Fruit fly (Drosophila melanogaster) whole organism, embryonic: ENCODE results near the gene CG16904.

ENCODE experiments used
- Atf-2 ChIP-seq: fragments of 200-800 bp; sonication (Bioruptor generic); optimal IDR thresholded peaks from 2 replicates; lab custom pipeline; 2016; ENCODE audit warnings: missing biosample characterization, missing genetic modification characterization
- CG10959 ChIP-seq: fragments of 200-800 bp; sonication (Bioruptor generic); IDR thresholded peaks from 2 replicates; pipeline ENCODE4 v1.3.6; 2022; ENCODE audit warnings: missing biosample characterization, missing genetic modification characterization
- CG11085 ChIP-seq: fragments of 200-800 bp; sonication (Bioruptor generic); IDR thresholded peaks from 2 replicates; pipeline ENCODE4 v1.3.6; 2022; ENCODE audit warnings: missing biosample characterization, missing genetic modification characterization
- CG11398 ChIP-seq: fragments of 200-800 bp; sonication (Bioruptor generic); optimal IDR thresholded peaks from 2 replicates; lab custom pipeline; 2016; ENCODE audit warnings: missing biosample characterization, missing genetic modification characterization
- CG11696 ChIP-seq: fragments of 200-800 bp; sonication (Bioruptor generic); IDR thresholded peaks from 2 replicates; pipeline ENCODE4 v1.3.6; 2022; ENCODE audit warnings: missing biosample characterization, missing genetic modification characterization
- CG12219 ChIP-seq: fragments of 200-800 bp; sonication (Bioruptor generic); optimal IDR thresholded peaks from 3 replicates; lab custom pipeline; 2018; ENCODE audit warnings: missing biosample characterization, mild to moderate bottlenecking, missing genetic modification characterization
- CG13287 ChIP-seq: fragments of 200-800 bp; sonication (Bioruptor generic); IDR thresholded peaks from 2 replicates; pipeline ENCODE4 v1.3.6; 2022; ENCODE audit warnings: missing biosample characterization, missing genetic modification characterization; ENCODE audit not compliant: partially characterized antibody
- CG14014 ChIP-seq: fragments of 200-800 bp; sonication (Bioruptor generic); IDR thresholded peaks from 2 replicates; pipeline ENCODE4 v1.3.6; 2022; ENCODE audit warnings: missing biosample characterization, missing genetic modification characterization
- CG17612 ChIP-seq: fragments of 200-800 bp; sonication (Bioruptor generic); IDR thresholded peaks from 2 replicates; pipeline ENCODE4 v1.3.6; 2022; ENCODE audit warnings: missing biosample characterization, missing genetic modification characterization
- CG3407 ChIP-seq: fragments of 200-800 bp; sonication (Bioruptor generic); optimal IDR thresholded peaks from 2 replicates; lab custom pipeline; 2018; ENCODE audit warnings: missing biosample characterization, mild to moderate bottlenecking, missing genetic modification characterization
- CG42726 ChIP-seq: fragments of 200-800 bp; sonication (Bioruptor generic); IDR thresholded peaks from 2 replicates; pipeline ENCODE4 v1.3.6; 2022; ENCODE audit warnings: missing biosample characterization, missing genetic modification characterization; ENCODE audit not compliant: partially characterized antibody
- CG4404 ChIP-seq: fragments of 200-800 bp; sonication (Bioruptor generic); IDR thresholded peaks from 2 replicates; pipeline ENCODE4 v1.3.6; 2022; ENCODE audit warnings: missing biosample characterization, missing genetic modification characterization
- CG4730 ChIP-seq: fragments of 200-800 bp; sonication (Bioruptor generic); IDR thresholded peaks from 2 replicates; pipeline ENCODE4 v1.3.6; 2022; ENCODE audit warnings: missing biosample characterization, missing genetic modification characterization
- CG6689 ChIP-seq: fragments of 200-800 bp; sonication (Bioruptor generic); IDR thresholded peaks from 2 replicates; pipeline ENCODE4 v1.3.6; 2022; ENCODE audit warnings: missing biosample characterization, missing genetic modification characterization
- CG6791 ChIP-seq: fragments of 200-800 bp; sonication (Bioruptor generic); IDR thresholded peaks from 3 replicates; pipeline ENCODE4 v1.3.6; 2022; ENCODE audit warnings: missing biosample characterization, missing genetic modification characterization; ENCODE audit not compliant: partially characterized antibody
- CG7357 ChIP-seq: fragments of 200-800 bp; sonication (Bioruptor generic); IDR thresholded peaks from 3 replicates; pipeline ENCODE4 v1.3.6; 2022; ENCODE audit warnings: missing biosample characterization, missing genetic modification characterization
- CG9215 ChIP-seq: fragments of 200-800 bp; sonication (Bioruptor generic); IDR thresholded peaks from 2 replicates; pipeline ENCODE4 v1.3.6; 2022; ENCODE audit warnings: missing biosample characterization, missing genetic modification characterization
- CG9609 ChIP-seq: fragments of 200-800 bp; sonication (Bioruptor generic); optimal IDR thresholded peaks from 3 replicates; lab custom pipeline; 2016; ENCODE audit warnings: missing biosample characterization, missing genetic modification characterization
- CG9817 ChIP-seq: fragments of 200-800 bp; sonication (Bioruptor generic); optimal IDR thresholded peaks from 2 replicates; lab custom pipeline; 2018; ENCODE audit warnings: missing biosample characterization, mild to moderate bottlenecking, missing genetic modification characterization, moderate library complexity
- D19A ChIP-seq: fragments of 200-800 bp; optimal IDR thresholded peaks from 3 replicates; lab custom pipeline; 2019; ENCODE audit warnings: missing biosample characterization, mild to moderate bottlenecking, missing genetic modification characterization, moderate library complexity
- Dek ChIP-seq: fragments of 200-800 bp; sonication (Bioruptor generic); optimal IDR thresholded peaks from 3 replicates; lab custom pipeline; 2019; ENCODE audit warnings: missing biosample characterization, mild to moderate bottlenecking, missing genetic modification characterization, moderate library complexity
- Fer3 ChIP-seq: fragments of 200-800 bp; sonication (Bioruptor generic); optimal IDR thresholded peaks from 2 replicates; lab custom pipeline; 2018; ENCODE audit warnings: missing biosample characterization, mild to moderate bottlenecking, missing genetic modification characterization, moderate library complexity
- HLH3B ChIP-seq: fragments of 200-800 bp; sonication (Bioruptor generic); IDR thresholded peaks from 2 replicates; pipeline ENCODE4 v1.3.6; 2022; ENCODE audit warnings: missing biosample characterization, missing genetic modification characterization
- Hr39 ChIP-seq: fragments of >200 bp; optimal IDR thresholded peaks from 2 replicates; lab custom pipeline; 2017
- Med ChIP-seq: fragments of 200-800 bp; sonication (Bioruptor generic); peaks from one replicate; lab custom pipeline; 2016; ENCODE audit warnings: missing biosample characterization, missing genetic modification characterization, mild to moderate bottlenecking, inconsistent platforms, moderate library complexity
- Nf-YC ChIP-seq: fragments of 200-800 bp; optimal IDR thresholded peaks from 3 replicates; lab custom pipeline; 2019; ENCODE audit warnings: missing biosample characterization, mild to moderate bottlenecking, missing genetic modification characterization, moderate library complexity
- Poxn ChIP-seq: fragments of 200-800 bp; sonication (Bioruptor generic); IDR thresholded peaks from 2 replicates; pipeline ENCODE4 v1.3.6; 2022; ENCODE audit warnings: missing biosample characterization, missing genetic modification characterization
- Sin3A ChIP-seq: fragments of >200 bp; optimal IDR thresholded peaks from 2 replicates; lab custom pipeline; 2018
- Six4 ChIP-seq: fragments of 200-800 bp; sonication (Bioruptor generic); optimal IDR thresholded peaks from 2 replicates; lab custom pipeline; 2016; ENCODE audit warnings: missing biosample characterization, missing genetic modification characterization
- Sox100B ChIP-seq: fragments of 200-800 bp; sonication (Bioruptor generic); optimal IDR thresholded peaks from 3 replicates; lab custom pipeline; 2018; ENCODE audit warnings: missing biosample characterization, mild to moderate bottlenecking, missing genetic modification characterization
- btn ChIP-seq: fragments of 200-800 bp; sonication (Bioruptor generic); optimal IDR thresholded peaks from 2 replicates; lab custom pipeline; 2016; ENCODE audit warnings: missing biosample characterization, missing genetic modification characterization
- danr ChIP-seq: fragments of 200-800 bp; sonication (Bioruptor generic); IDR thresholded peaks from 2 replicates; pipeline ENCODE4 v1.3.6; 2022; ENCODE audit warnings: missing biosample characterization, missing genetic modification characterization
- disco-r ChIP-seq: fragments of 200-800 bp; sonication (Bioruptor generic); optimal IDR thresholded peaks from 2 replicates; lab custom pipeline; 2016; ENCODE audit warnings: missing biosample characterization, missing genetic modification characterization
- dmrt99B ChIP-seq: fragments of 200-800 bp; sonication (Bioruptor generic); optimal IDR thresholded peaks from 2 replicates; lab custom pipeline; 2018; ENCODE audit warnings: missing biosample characterization, mild to moderate bottlenecking, missing genetic modification characterization, moderate library complexity
- ftz-f1 ChIP-seq: fragments of 200-800 bp; sonication (Bioruptor generic); optimal IDR thresholded peaks from 2 replicates; lab custom pipeline; 2016; ENCODE audit warnings: missing biosample characterization, missing genetic modification characterization
- fu2 ChIP-seq: fragments of 200-800 bp; sonication (Bioruptor generic); optimal IDR thresholded peaks from 2 replicates; lab custom pipeline; 2016; ENCODE audit warnings: missing biosample characterization, missing genetic modification characterization
- gem ChIP-seq: fragments of 200-800 bp; sonication (Bioruptor generic); optimal IDR thresholded peaks from 2 replicates; lab custom pipeline; 2019; ENCODE audit warnings: missing biosample characterization, mild to moderate bottlenecking, missing genetic modification characterization, moderate library complexity
- her ChIP-seq: fragments of 200-800 bp; sonication (Bioruptor generic); optimal IDR thresholded peaks from 2 replicates; lab custom pipeline; 2016; ENCODE audit warnings: missing biosample characterization, missing genetic modification characterization
- ind ChIP-seq: fragments of 200-800 bp; sonication (Bioruptor generic); optimal IDR thresholded peaks from 3 replicates; lab custom pipeline; 2016; ENCODE audit warnings: missing biosample characterization, missing genetic modification characterization
- knrl ChIP-seq: fragments of 200-800 bp; sonication (Bioruptor generic); IDR thresholded peaks from 3 replicates; pipeline ENCODE4 v1.3.6; 2022; ENCODE audit warnings: missing biosample characterization, missing genetic modification characterization; ENCODE audit not compliant: partially characterized antibody
- oc ChIP-seq: fragments of 200-800 bp; sonication (Bioruptor generic); optimal IDR thresholded peaks from 2 replicates; lab custom pipeline; 2018; ENCODE audit warnings: missing biosample characterization, mild to moderate bottlenecking, missing genetic modification characterization, moderate library complexity
- org-1 ChIP-seq: fragments of 200-800 bp; sonication (Bioruptor generic); optimal IDR thresholded peaks from 2 replicates; lab custom pipeline; 2017; ENCODE audit warnings: missing biosample characterization, missing genetic modification characterization
- pho ChIP-seq: fragments of 200-800 bp; sonication (Bioruptor generic); optimal IDR thresholded peaks from 2 replicates; lab custom pipeline; 2016; ENCODE audit warnings: missing biosample characterization, missing genetic modification characterization
- pros ChIP-seq: fragments of 200-800 bp; sonication (Bioruptor generic); optimal IDR thresholded peaks from 3 replicates; lab custom pipeline; 2019; ENCODE audit warnings: missing biosample characterization, mild to moderate bottlenecking, missing genetic modification characterization, moderate library complexity
- row ChIP-seq: fragments of 200-800 bp; sonication (Bioruptor generic); IDR thresholded peaks from 3 replicates; pipeline ENCODE4 v1.3.6; 2022; ENCODE audit warnings: missing biosample characterization, missing genetic modification characterization
- sd ChIP-seq: fragments of 200-800 bp; sonication (Bioruptor generic); optimal IDR thresholded peaks from 3 replicates; lab custom pipeline; 2018; ENCODE audit warnings: missing biosample characterization, mild to moderate bottlenecking, missing genetic modification characterization, moderate library complexity
- sim ChIP-seq: fragments of 200-800 bp; sonication (Bioruptor generic); IDR thresholded peaks from 2 replicates; pipeline ENCODE4 v1.3.6; 2022; ENCODE audit warnings: missing biosample characterization, missing genetic modification characterization
- sqz ChIP-seq: fragments of 200-800 bp; sonication (Bioruptor generic); optimal IDR thresholded peaks from 3 replicates; lab custom pipeline; 2018; ENCODE audit warnings: missing biosample characterization, mild to moderate bottlenecking, missing genetic modification characterization
- tap ChIP-seq: fragments of 200-800 bp; optimal IDR thresholded peaks from 3 replicates; lab custom pipeline; 2019; ENCODE audit warnings: missing biosample characterization, mild to moderate bottlenecking, missing genetic modification characterization, moderate library complexity
- tgo ChIP-seq: fragments of 200-800 bp; sonication (Bioruptor generic); IDR thresholded peaks from 3 replicates; pipeline ENCODE4 v1.3.6; 2022; ENCODE audit warnings: missing biosample characterization, missing genetic modification characterization
- wdn ChIP-seq: fragments of 200-800 bp; sonication (Bioruptor generic); IDR thresholded peaks from 2 replicates; pipeline ENCODE4 v1.3.6; 2022; ENCODE audit warnings: missing biosample characterization, missing genetic modification characterization

CG16904 gene

dm6 chr3R:9800644-9801330 is 16.0 kb downstream of the CG16904 start, which contains the start of the genes CG9467 and CG8526 (continued):
- no peak for TF ChIP-seq CG9609 (GFP tag; lab: Kevin White, UChicago)
- TF ChIP-seq Atf-2 (GFP tag; lab: Kevin White, UChicago), result no peak
- TF ChIP-seq CG11696 (GFP tag; lab: Robert Waterston, UW), result no peak
- no peak for TF ChIP-seq Hr39 (lab: Kevin White, UChicago)
- TF ChIP-seq gem (tag; lab: Kevin White, UChicago), result no peak
- TF ChIP-seq org-1 (GFP tag; lab: Kevin White, UChicago), result no peak
- peak; percentile 78 for TF ChIP-seq CG9215 (GFP tag; lab: Robert Waterston, UW)
- TF ChIP-seq sim (GFP tag; lab: Robert Waterston, UW), result no peak
- peak; percentile 11; the same call in 1 of the 2 replicates for TF ChIP-seq wdn (GFP tag; lab: Robert Waterston, UW)
- TF ChIP-seq CG17612, result no peak
- peak; percentile 11 for TF ChIP-seq pho
- no peak for TF ChIP-seq oc (tag; lab: Kevin White, UChicago)
- no peak for TF ChIP-seq Sox100B
- TF ChIP-seq CG3407 (GFP tag; lab: Kevin White, UChicago), result peak; percentile 38
- TF ChIP-seq Sin3A, result peak; percentile 59
- peak; percentile 68 for TF ChIP-seq CG4404 (GFP tag; lab: Robert Waterston, UW)
- no peak for TF ChIP-seq dmrt99B (tag; lab: Kevin White, UChicago)
- peak; percentile 39; the same call in 1 of the 2 replicates for TF ChIP-seq CG6689
- TF ChIP-seq ftz-f1 (GFP tag; lab: Kevin White, UChicago), result no peak
- TF ChIP-seq Med (GFP tag; lab: Kevin White, UChicago), result peak; percentile 80
- TF ChIP-seq CG10959 (GFP tag; lab: Robert Waterston, UW), result no peak
- peak; percentile 75 for TF ChIP-seq Nf-YC (tag; lab: Kevin White, UChicago)
- no peak for TF ChIP-seq sqz (GFP tag; lab: Kevin White, UChicago)
- peak; percentile 84 for TF ChIP-seq CG13287
- no peak for TF ChIP-seq her (GFP tag; lab: Kevin White, UChicago)
- 0 out of 2 replicates have a peak, but pooled peaks have one; percentile 10 for TF ChIP-seq CG42726 (GFP tag; lab: Robert Waterston, UW)
- TF ChIP-seq CG9817 (tag; lab: Kevin White, UChicago), result peak; percentile 83
- TF ChIP-seq btn, result no peak
- TF ChIP-seq Six4 (GFP tag; lab: Kevin White, UChicago), result peak; percentile 35
- TF ChIP-seq CG11398 (GFP tag; lab: Kevin White, UChicago), result no peak
- TF ChIP-seq D19A, result no peak
- TF ChIP-seq ind, result peak; percentile 79
- TF ChIP-seq CG14014 (GFP tag; lab: Robert Waterston, UW), result 0 out of 2 replicates have a peak, but pooled peaks have one; percentile 38
- 0 out of 2 replicates have a peak, but pooled peaks have one; percentile 52 for TF ChIP-seq CG11085 (GFP tag; lab: Robert Waterston, UW)
- 0 out of 2 replicates have a peak, but pooled peaks have one; percentile 6 for TF ChIP-seq CG4730 (GFP tag; lab: Robert Waterston, UW)
- peak; percentile 72 for TF ChIP-seq Dek (tag; lab: Kevin White, UChicago)
- peak; percentile 41; the same call in 1 of the 2 replicates for TF ChIP-seq HLH3B (GFP tag; lab: Robert Waterston, UW)
- peak; percentile 89 for TF ChIP-seq knrl (GFP tag; lab: Robert Waterston, UW)
- peak; percentile 48; the same call in 2 of the 3 replicates for TF ChIP-seq tgo (GFP tag; lab: Robert Waterston, UW)
- TF ChIP-seq Fer3 (tag; lab: Kevin White, UChicago), result peak; percentile 53
- TF ChIP-seq disco-r (GFP tag; lab: Kevin White, UChicago), result no peak
- TF ChIP-seq danr (GFP tag; lab: Robert Waterston, UW), result no peak
- TF ChIP-seq sd (tag; lab: Kevin White, UChicago), result no peak
- TF ChIP-seq tap, result no peak
- no peak for TF ChIP-seq CG12219 (GFP tag; lab: Kevin White, UChicago)
- peak; percentile 97 for TF ChIP-seq row
- no peak for TF ChIP-seq fu2
- TF ChIP-seq CG7357 (GFP tag; lab: Robert Waterston, UW), result peak; percentile 50; the same call in 1 of the 3 replicates
- peak; percentile 63 for TF ChIP-seq CG6791 (GFP tag; lab: Robert Waterston, UW)
- no peak for TF ChIP-seq pros
- TF ChIP-seq Poxn, result no peak
